Worm (Caenorhabditis elegans) whole organism, late embryonic: ENCODE data around the gene rpb-8.

Experiments used
- C08G9.2 ChIP-seq: sonication (generic microtip); optimal IDR thresholded peaks from 2 replicates; lab custom pipeline; 2016; ENCODE audit warnings: mild to moderate bottlenecking, missing genetic modification characterization, moderate library complexity, missing compliant biosample characterization
- F13H6.1 ChIP-seq: sonication (generic microtip); optimal IDR thresholded peaks from 2 replicates; lab custom pipeline; 2016; ENCODE audit warnings: missing genetic modification characterization, missing compliant biosample characterization
- K09A11.1 ChIP-seq: sonication (generic microtip); optimal IDR thresholded peaks from 2 replicates; lab custom pipeline; 2017; ENCODE audit warnings: antibody characterized with exemption, mild to moderate bottlenecking, missing genetic modification characterization, missing compliant biosample characterization; ENCODE audit not compliant: insufficient read depth
- T23F11.4 ChIP-seq: fragments of 200-800 bp; sonication (Bioruptor generic); optimal IDR thresholded peaks from 2 replicates; lab custom pipeline; 2018; ENCODE audit warnings: mild to moderate bottlenecking, missing genetic modification characterization, missing compliant biosample characterization
- Y22D7AL.16 ChIP-seq: sonication (generic microtip); optimal IDR thresholded peaks from 2 replicates; lab custom pipeline; 2016; ENCODE audit warnings: missing genetic modification characterization, missing compliant biosample characterization
- ahr-1 ChIP-seq: sonication (generic microtip); optimal IDR thresholded peaks from 2 replicates; lab custom pipeline; 2016; ENCODE audit warnings: missing genetic modification characterization, missing compliant biosample characterization
- ceh-14 ChIP-seq: sonication (generic microtip); optimal IDR thresholded peaks from 2 replicates; lab custom pipeline; 2016; ENCODE audit warnings: missing genotype, missing genetic modification characterization, missing compliant biosample characterization
- ceh-19 ChIP-seq: fragments of 200-800 bp; sonication (Bioruptor generic); optimal IDR thresholded peaks from 2 replicates; lab custom pipeline; 2018; ENCODE audit warnings: mild to moderate bottlenecking, missing genetic modification characterization, missing compliant biosample characterization
- ceh-22 ChIP-seq: sonication (generic microtip); optimal IDR thresholded peaks from 2 replicates; lab custom pipeline; 2017; ENCODE audit warnings: missing biosample characterization, missing genetic modification characterization
- ceh-24 ChIP-seq: sonication (generic microtip); optimal IDR thresholded peaks from 2 replicates; lab custom pipeline; 2016; ENCODE audit warnings: mild to moderate bottlenecking, missing genetic modification characterization, missing compliant biosample characterization
- ceh-30 ChIP-seq: fragments of 150-350 bp; optimal IDR thresholded peaks from 2 replicates; lab custom pipeline; 2014; ENCODE audit warnings: missing biosample characterization, missing genetic modification characterization
- ceh-31 ChIP-seq: sonication (generic microtip); optimal IDR thresholded peaks from 2 replicates; lab custom pipeline; 2016; ENCODE audit warnings: missing genetic modification characterization, missing compliant biosample characterization
- ceh-34 ChIP-seq: sonication (generic microtip); optimal IDR thresholded peaks from 2 replicates; lab custom pipeline; 2016; ENCODE audit warnings: mild to moderate bottlenecking, missing genetic modification characterization, missing compliant biosample characterization
- ceh-45 ChIP-seq: fragments of 200-800 bp; sonication (Bioruptor generic); IDR thresholded peaks from 2 replicates; pipeline ENCODE4 v1.3.6; 2022; ENCODE audit warnings: missing genetic modification reagents, missing genetic modification characterization, missing compliant biosample characterization
- ceh-6 ChIP-seq: fragments of 200-800 bp; sonication (Bioruptor generic); optimal IDR thresholded peaks from 2 replicates; lab custom pipeline; 2018; ENCODE audit warnings: mild to moderate bottlenecking, missing genetic modification characterization, missing compliant biosample characterization
- che-1 ChIP-seq: sonication (generic microtip); optimal IDR thresholded peaks from 2 replicates; lab custom pipeline; 2016; ENCODE audit warnings: mild to moderate bottlenecking, missing genetic modification characterization, missing compliant biosample characterization
- dmd-4 ChIP-seq: sonication (generic microtip); optimal IDR thresholded peaks from 2 replicates; lab custom pipeline; 2016; ENCODE audit warnings: borderline replicate concordance, missing genetic modification characterization, missing compliant biosample characterization
- dve-1 ChIP-seq: sonication (generic microtip); optimal IDR thresholded peaks from 2 replicates; lab custom pipeline; 2017; ENCODE audit warnings: antibody characterized with exemption, mild to moderate bottlenecking, missing genetic modification characterization, missing compliant biosample characterization
- elt-4 ChIP-seq: sonication (generic microtip); optimal IDR thresholded peaks from 2 replicates; lab custom pipeline; 2016; ENCODE audit warnings: missing genetic modification characterization, missing compliant biosample characterization
- ets-4 ChIP-seq: sonication (generic microtip); optimal IDR thresholded peaks from 2 replicates; lab custom pipeline; 2016; ENCODE audit warnings: missing genetic modification characterization, missing compliant biosample characterization
- fax-1 ChIP-seq: sonication (generic microtip); optimal IDR thresholded peaks from 2 replicates; lab custom pipeline; 2016; ENCODE audit warnings: missing genotype, missing genetic modification characterization, missing compliant biosample characterization
- fkh-10 ChIP-seq: fragments of 150-350 bp; optimal IDR thresholded peaks from 2 replicates; lab custom pipeline; 2014; ENCODE audit warnings: missing biosample characterization, missing genetic modification reagents, missing genetic modification characterization
- fkh-6 ChIP-seq: sonication (generic microtip); optimal IDR thresholded peaks from 2 replicates; lab custom pipeline; 2016; ENCODE audit warnings: missing genetic modification characterization, missing compliant biosample characterization
- gmeb-2 ChIP-seq: sonication (generic microtip); optimal IDR thresholded peaks from 2 replicates; lab custom pipeline; 2016; ENCODE audit warnings: missing genetic modification characterization, inconsistent platforms, missing compliant biosample characterization
- hlh-13 ChIP-seq: fragments of 200-800 bp; sonication (Bioruptor generic); optimal IDR thresholded peaks from 2 replicates; lab custom pipeline; 2018; ENCODE audit warnings: mild to moderate bottlenecking, missing genetic modification characterization, missing compliant biosample characterization
- hlh-15 ChIP-seq: sonication (generic microtip); optimal IDR thresholded peaks from 2 replicates; lab custom pipeline; 2016; ENCODE audit warnings: missing genetic modification characterization, missing compliant biosample characterization
- hlh-30 ChIP-seq: sonication (generic microtip); optimal IDR thresholded peaks from 2 replicates; lab custom pipeline; 2017; ENCODE audit warnings: antibody characterized with exemption, missing genetic modification characterization, missing compliant biosample characterization; ENCODE audit not compliant: insufficient read depth
- hlh-8 ChIP-seq: sonication (generic microtip); optimal IDR thresholded peaks from 2 replicates; lab custom pipeline; 2016; ENCODE audit warnings: missing genotype, missing genetic modification characterization, missing compliant biosample characterization
- lim-6 ChIP-seq: sonication (generic microtip); optimal IDR thresholded peaks from 2 replicates; lab custom pipeline; 2016; ENCODE audit warnings: missing genetic modification characterization, missing compliant biosample characterization
- lin-11 ChIP-seq: fragments of 200-800 bp; sonication (Bioruptor generic); optimal IDR thresholded peaks from 2 replicates; lab custom pipeline; 2018; ENCODE audit warnings: mild to moderate bottlenecking, missing genetic modification characterization, missing compliant biosample characterization
- madf-2 ChIP-seq: sonication (generic microtip); optimal IDR thresholded peaks from 2 replicates; lab custom pipeline; 2017; ENCODE audit warnings: missing genetic modification characterization, missing compliant biosample characterization
- mec-3 ChIP-seq: sonication (generic microtip); optimal IDR thresholded peaks from 2 replicates; lab custom pipeline; 2016; ENCODE audit warnings: borderline replicate concordance, missing genetic modification characterization, missing compliant biosample characterization
- nhr-11 ChIP-seq: fragments of 150-350 bp; optimal IDR thresholded peaks from 2 replicates; lab custom pipeline; 2014; ENCODE audit warnings: missing biosample characterization, missing genetic modification characterization
- nhr-232 ChIP-seq: sonication (generic microtip); optimal IDR thresholded peaks from 2 replicates; lab custom pipeline; 2016; ENCODE audit warnings: missing genetic modification characterization, missing compliant biosample characterization
- npax-4 ChIP-seq: sonication (generic microtip); optimal IDR thresholded peaks from 2 replicates; lab custom pipeline; 2016; ENCODE audit warnings: missing genetic modification characterization, missing compliant biosample characterization
- odd-2 ChIP-seq: sonication (generic microtip); optimal IDR thresholded peaks from 2 replicates; lab custom pipeline; 2017; ENCODE audit warnings: antibody characterized with exemption, mild to moderate bottlenecking, missing genetic modification characterization, missing compliant biosample characterization
- pag-3 ChIP-seq: sonication (generic microtip); optimal IDR thresholded peaks from 2 replicates; lab custom pipeline; 2016; ENCODE audit warnings: missing compliant biosample characterization, missing genetic modification characterization, borderline replicate concordance
- pha-2 ChIP-seq: sonication (generic microtip); optimal IDR thresholded peaks from 2 replicates; lab custom pipeline; 2017; ENCODE audit warnings: mild to moderate bottlenecking, missing genetic modification characterization, missing compliant biosample characterization
- pha-4 ChIP-seq: fragments of 150-350 bp; optimal IDR thresholded peaks from 2 replicates; lab custom pipeline; 2018; ENCODE audit warnings: missing biosample characterization, missing genetic modification reagents, missing genetic modification characterization
- pqm-1 ChIP-seq: sonication (generic microtip); optimal IDR thresholded peaks from 2 replicates; lab custom pipeline; 2016; ENCODE audit warnings: missing genetic modification characterization, missing compliant biosample characterization
- rnt-1 ChIP-seq: sonication (generic microtip); optimal IDR thresholded peaks from 2 replicates; lab custom pipeline; 2016; ENCODE audit warnings: missing genetic modification characterization, missing compliant biosample characterization
- sdc-2 ChIP-seq: sonication (generic microtip); optimal IDR thresholded peaks from 2 replicates; lab custom pipeline; 2016; ENCODE audit warnings: missing genotype, missing genetic modification characterization, missing compliant biosample characterization
- sox-2 ChIP-seq: fragments of 200-800 bp; sonication (Bioruptor generic); IDR thresholded peaks from 2 replicates; pipeline ENCODE4 v1.3.6; 2022; ENCODE audit warnings: missing genetic modification reagents, missing genetic modification characterization, missing compliant biosample characterization
- sox-4 ChIP-seq: sonication (generic microtip); optimal IDR thresholded peaks from 2 replicates; lab custom pipeline; 2017; ENCODE audit warnings: mild to moderate bottlenecking, missing genetic modification characterization, inconsistent platforms, missing compliant biosample characterization
- syd-9 ChIP-seq: sonication (generic microtip); optimal IDR thresholded peaks from 2 replicates; lab custom pipeline; 2016; ENCODE audit warnings: mild to moderate bottlenecking, missing genetic modification characterization, moderate library complexity, missing compliant biosample characterization
- tbx-7 ChIP-seq: sonication (generic microtip); optimal IDR thresholded peaks from 2 replicates; lab custom pipeline; 2016; ENCODE audit warnings: missing genotype, missing genetic modification characterization, missing compliant biosample characterization
- ttx-3 ChIP-seq: sonication (generic microtip); optimal IDR thresholded peaks from 2 replicates; lab custom pipeline; 2016; ENCODE audit warnings: missing genetic modification reagents, missing genetic modification characterization, missing compliant biosample characterization
- unc-3 ChIP-seq, 2 experiments: fragments of 200-800 bp in 1 of 2; sonication (Bioruptor generic) in 1 of 2; sonication (generic microtip) in 1 of 2; conservative IDR thresholded peaks in 1 of 2; optimal IDR thresholded peaks in 1 of 2; 2 replicates each; pipeline versions ENCODE4 v1.3.6 to Lab custom; 2016 to 2022; ENCODE audit warnings: missing compliant biosample characterization in 2 of 2, missing genetic modification characterization in 2 of 2, missing genetic modification reagents in 1 of 2
- unc-42 ChIP-seq: sonication (generic microtip); optimal IDR thresholded peaks from 2 replicates; lab custom pipeline; 2016; ENCODE audit warnings: missing genotype, missing genetic modification characterization, missing compliant biosample characterization
- unc-55 ChIP-seq: sonication (generic microtip); optimal IDR thresholded peaks from 2 replicates; lab custom pipeline; 2017; ENCODE audit warnings: missing biosample characterization, missing genetic modification reagents, missing genetic modification characterization
- zip-5 ChIP-seq: sonication (generic microtip); optimal IDR thresholded peaks from 2 replicates; lab custom pipeline; 2016; ENCODE audit warnings: missing genetic modification characterization, missing compliant biosample characterization
- ztf-16 ChIP-seq: sonication (generic microtip); optimal IDR thresholded peaks from 2 replicates; lab custom pipeline; 2017; ENCODE audit warnings: missing genetic modification characterization, missing compliant biosample characterization

Gene rpb-8

ce11 chrIII:4899728-4900127, 18.1 kb downstream of the rpb-8 start:
- peak; percentile 56 for TF ChIP-seq ceh-19 (GFP tag; lab: Kevin White, UChicago)
- peak; percentile 79 for TF ChIP-seq lim-6 (tag; lab: Kevin White, UChicago)
- no peak for TF ChIP-seq fax-1 (tag; lab: Kevin White, UChicago)
- TF ChIP-seq npax-4 (tag; lab: Kevin White, UChicago): no peak
- peak; percentile 33 for TF ChIP-seq K09A11.1
- TF ChIP-seq pag-3 (tag; lab: Kevin White, UChicago): no peak
- peak; percentile 15 for TF ChIP-seq ztf-16 (tag; lab: Kevin White, UChicago)
- peak; percentile 89 for TF ChIP-seq F13H6.1
- TF ChIP-seq T23F11.4 (GFP tag; lab: Kevin White, UChicago): peak; percentile 40
- peak; percentile 88 for TF ChIP-seq ceh-14 (tag; lab: Kevin White, UChicago)
- TF ChIP-seq ceh-34 (tag; lab: Kevin White, UChicago): peak; percentile 95
- TF ChIP-seq lin-11 (tag; lab: Kevin White, UChicago): no peak
- TF ChIP-seq rnt-1 (tag; lab: Kevin White, UChicago): peak; percentile 98
- peak; percentile 85 for TF ChIP-seq dmd-4 (tag; lab: Kevin White, UChicago)
- peak; percentile 75 for TF ChIP-seq sdc-2 (tag; lab: Kevin White, UChicago)
- TF ChIP-seq madf-2 (tag; lab: Kevin White, UChicago): peak; percentile 63
- no peak for TF ChIP-seq hlh-15 (tag; lab: Kevin White, UChicago)
- peak; percentile 72 for TF ChIP-seq fkh-10 (GFP tag; lab: Kevin White, UChicago)
- TF ChIP-seq ceh-22 (tag; lab: Kevin White, UChicago): peak; percentile 41
- TF ChIP-seq fkh-6: peak; percentile 54
- no peak for TF ChIP-seq ceh-45
- TF ChIP-seq dve-1: peak; percentile 93
- peak; percentile 4 for TF ChIP-seq ahr-1 (tag; lab: Kevin White, UChicago)
- peak; percentile 77 for TF ChIP-seq pqm-1 (tag; lab: Kevin White, UChicago)
- TF ChIP-seq unc-42: peak; percentile 89
- TF ChIP-seq tbx-7 (tag; lab: Kevin White, UChicago): peak; percentile 52
- TF ChIP-seq pha-2: peak; percentile 43
- peak; percentile 99 for TF ChIP-seq ets-4
- peak; percentile 5 for TF ChIP-seq ceh-30 (tag; lab: Kevin White, UChicago)
- TF ChIP-seq sox-4 (tag; lab: Kevin White, UChicago): no peak
- TF ChIP-seq che-1 (tag; lab: Kevin White, UChicago): no peak
- TF ChIP-seq sox-2: no peak; the same call in 1 of the 2 replicates
- no peak for TF ChIP-seq Y22D7AL.16 (tag; lab: Kevin White, UChicago)
- TF ChIP-seq syd-9: peak; percentile 70
- TF ChIP-seq elt-4 (tag; lab: Kevin White, UChicago): no peak
- TF ChIP-seq mec-3 (tag; lab: Kevin White, UChicago): no peak
- TF ChIP-seq gmeb-2 (tag; lab: Kevin White, UChicago): peak; percentile 10
- no peak for TF ChIP-seq hlh-13 (GFP tag; lab: Kevin White, UChicago)
- peak; percentile 40 for TF ChIP-seq hlh-8
- no peak for TF ChIP-seq ttx-3 (tag; lab: Kevin White, UChicago)
- peak; percentile 94 for TF ChIP-seq unc-55 (GFP tag; lab: Kevin White, UChicago)
- TF ChIP-seq nhr-232 (tag; lab: Kevin White, UChicago): no peak
- TF ChIP-seq ceh-24 (tag; lab: Kevin White, UChicago): no peak
- 0 out of 2 replicates have a peak, but pooled peaks have one; percentile 37 for TF ChIP-seq unc-3 (GFP tag; conservative IDR thresholded peaks at IDR 0.05; lab: Robert Waterston, UW)
- TF ChIP-seq unc-3 (tag; optimal IDR thresholded peaks at IDR 0.05; lab: Kevin White, UChicago): peak; percentile 85
- TF ChIP-seq odd-2: no peak
- TF ChIP-seq hlh-30 (tag; lab: Kevin White, UChicago): peak; percentile 98
- peak; percentile 53 for TF ChIP-seq ceh-6
- peak; percentile 98 for TF ChIP-seq ceh-31 (tag; lab: Kevin White, UChicago)
- TF ChIP-seq nhr-11 (tag; lab: Kevin White, UChicago): no peak
- TF ChIP-seq zip-5 (tag; lab: Kevin White, UChicago): no peak
- TF ChIP-seq pha-4: no peak
- peak; percentile 60 for TF ChIP-seq C08G9.2
